Worm (Caenorhabditis elegans): ENCODE measurements around the gene str-252.

Gene str-252

ce11 chrV:13908120-13908915, 8.0 kb upstream of the str-252 start:
- TF ChIP-seq ces-1 (GFP tag; optimal IDR thresholded peaks at IDR 0.05) (no peak), ceh-83 (GFP tag; optimal IDR thresholded peaks at IDR 0.05) (no peak)

DNA sequence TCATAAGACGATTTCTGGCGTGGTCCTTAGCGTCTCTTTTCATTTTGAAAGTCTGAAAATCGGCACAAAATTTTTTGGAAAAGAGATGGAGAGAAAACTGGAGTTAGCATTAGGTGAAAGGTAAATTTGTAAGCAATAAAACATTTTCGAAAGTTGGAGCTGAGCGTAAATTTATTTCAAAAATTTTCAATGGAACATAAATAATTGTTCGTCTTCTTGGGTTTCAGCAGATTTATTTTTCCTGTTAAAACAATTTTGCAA, 7.5 kb upstream of the str-252 start, which contains the start of gene C06B3.6:
TSS of gene C06B3.6 (minus strand) at position 52 of the 261 bp plus-strand sequence.
- TF ChIP-seq sem-2 (GFP tag; optimal IDR thresholded peaks at IDR 0.05) (no peak), flh-1 (GFP tag; optimal IDR thresholded peaks at IDR 0.05) (no peak), ham-2 (GFP tag; optimal IDR thresholded peaks at IDR 0.05) (no peak), mab-5 (tag; optimal IDR thresholded peaks at IDR 0.05) (no peak)

DNA sequence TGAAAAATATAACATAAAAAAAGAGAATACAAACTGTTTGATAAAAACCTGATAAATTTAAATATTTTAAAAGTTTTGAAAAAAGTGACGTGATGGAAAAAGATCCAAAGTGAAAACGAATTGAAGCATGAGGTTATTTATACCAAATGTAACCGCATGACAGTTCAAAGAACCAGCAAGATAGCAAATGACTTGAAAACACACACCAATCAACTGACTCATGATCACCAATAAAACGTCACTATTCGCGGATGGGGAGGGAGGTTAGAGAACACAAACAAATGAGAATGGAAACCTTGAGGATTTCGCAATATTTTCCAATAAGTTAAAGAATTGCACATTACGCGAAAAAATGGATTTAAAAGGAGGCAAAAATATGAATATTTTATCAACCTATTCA, 6.9 kb upstream of the str-252 start, which contains the start of gene C06B3.7:
TSS of gene C06B3.7 (plus strand) at position 287 of the 400 bp plus-strand sequence.
- TF ChIP-seq drap-1 (GFP tag; optimal IDR thresholded peaks at IDR 0.05) (no peak), ham-2 (GFP tag; optimal IDR thresholded peaks at IDR 0.05) (no peak), mep-1 (tag; optimal IDR thresholded peaks at IDR 0.05) (no peak), tbx-8 (GFP tag; optimal IDR thresholded peaks at IDR 0.05) (no peak)

ce11 chrV:13915390-13915789, 906 bp upstream of the str-252 start, which contains the start of gene gcy-32:
gcy-32 (minus strand) TSS chrV:13915490.
- no peak for TF ChIP-seq M03D4.4 (tag; optimal IDR thresholded peaks at IDR 0.05)
- no peak for TF ChIP-seq mab-5 (tag; optimal IDR thresholded peaks at IDR 0.05)
- TF ChIP-seq sem-2 (GFP tag; optimal IDR thresholded peaks at IDR 0.05): no peak
- no peak for TF ChIP-seq drap-1 (GFP tag; optimal IDR thresholded peaks at IDR 0.05)
- no peak for TF ChIP-seq elt-1 (tag; optimal IDR thresholded peaks at IDR 0.05; ENCODE audit: borderline replicate concordance, insufficient read depth)
- no peak for TF ChIP-seq unc-39 (tag; optimal IDR thresholded peaks at IDR 0.05)
- no peak for TF ChIP-seq sptf-1 (tag; optimal IDR thresholded peaks at IDR 0.05)
- TF ChIP-seq nhr-28 (tag; optimal IDR thresholded peaks at IDR 0.05): no peak
- TF ChIP-seq unc-62 (GFP tag; optimal IDR thresholded peaks at IDR 0.05): no peak
- TF ChIP-seq nhr-2 (tag; optimal IDR thresholded peaks at IDR 0.05): no peak
- no peak for TF ChIP-seq pha-4 (tag; optimal IDR thresholded peaks at IDR 0.05)
- no peak for TF ChIP-seq mep-1 (tag; optimal IDR thresholded peaks at IDR 0.05)
- no peak for TF ChIP-seq ces-1 (GFP tag; optimal IDR thresholded peaks at IDR 0.05)
- TF ChIP-seq zip-8 (tag; optimal IDR thresholded peaks at IDR 0.05): no peak
- no peak for TF ChIP-seq snpc-4 (tag; optimal IDR thresholded peaks at IDR 0.05)
- TF ChIP-seq cnd-1 (tag; optimal IDR thresholded peaks at IDR 0.05): no peak
- TF ChIP-seq flh-1 (GFP tag; optimal IDR thresholded peaks at IDR 0.05): no peak
- no peak for TF ChIP-seq tbx-8 (GFP tag; optimal IDR thresholded peaks at IDR 0.05)

ce11 chrV:13918341-13918740, 2.0 kb downstream of the str-252 start, which contains the start of gene str-250:
str-250 (plus strand) TSS chrV:13918641.
- TF ChIP-seq tbx-8 (GFP tag; optimal IDR thresholded peaks at IDR 0.05) (no peak), sptf-1 (tag; optimal IDR thresholded peaks at IDR 0.05) (no peak), unc-120 (tag; optimal IDR thresholded peaks at IDR 0.05; ENCODE audit: poor library complexity, severe bottlenecking) (no peak), nhr-12 (tag; optimal IDR thresholded peaks at IDR 0.05) (no peak), sem-2 (GFP tag; optimal IDR thresholded peaks at IDR 0.05) (no peak), ham-2 (GFP tag; optimal IDR thresholded peaks at IDR 0.05) (no peak)

ce11 chrV:13920730-13921129, 4.4 kb downstream of the str-252 start, which contains the start of gene srx-42:
srx-42 (plus strand) TSS chrV:13921030.
- TF ChIP-seq tbx-8 (GFP tag; optimal IDR thresholded peaks at IDR 0.05) (no peak), nhr-2 (tag; optimal IDR thresholded peaks at IDR 0.05) (no peak), ces-1 (GFP tag; optimal IDR thresholded peaks at IDR 0.05) (no peak), elt-1 (tag; optimal IDR thresholded peaks at IDR 0.05; ENCODE audit: borderline replicate concordance, insufficient read depth) (no peak), unc-120 (tag; optimal IDR thresholded peaks at IDR 0.05; ENCODE audit: poor library complexity, severe bottlenecking) (no peak), blmp-1 (tag; optimal IDR thresholded peaks at IDR 0.05) (no peak), mab-5 (tag; optimal IDR thresholded peaks at IDR 0.05) (no peak), pha-4 (tag; optimal IDR thresholded peaks at IDR 0.05) (no peak), lin-13 (tag; optimal IDR thresholded peaks at IDR 0.05) (no peak), lin-32 (GFP tag; optimal IDR thresholded peaks at IDR 0.05) (no peak), flh-1 (GFP tag; optimal IDR thresholded peaks at IDR 0.05) (no peak)

DNA sequence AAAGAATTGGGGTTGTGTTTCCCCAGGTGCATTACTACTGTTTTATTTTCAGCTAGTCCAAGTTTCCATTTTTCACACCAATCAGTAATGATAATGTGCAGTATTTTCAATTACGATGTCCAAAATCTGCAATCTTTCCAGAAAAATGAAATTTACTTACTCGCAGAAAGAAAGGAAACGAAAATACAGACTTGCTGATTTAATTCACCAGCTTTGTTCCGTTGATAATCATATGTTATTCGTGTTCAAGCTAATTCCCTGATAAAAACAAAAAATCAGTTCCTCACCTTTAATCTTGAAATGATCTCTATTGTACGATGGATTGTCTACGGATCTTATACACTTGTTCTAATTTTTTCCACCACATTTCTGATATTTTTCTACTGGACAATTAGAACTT, 7.6 kb downstream of the str-252 start, which contains the start of gene srxa-11:
TSS of gene srxa-11 (plus strand) at position 301 of the 400 bp plus-strand sequence.
- TF ChIP-seq pha-4 (tag; optimal IDR thresholded peaks at IDR 0.05) (no peak), hlh-1 (tag; optimal IDR thresholded peaks at IDR 0.05) (no peak), flh-1 (GFP tag; optimal IDR thresholded peaks at IDR 0.05) (no peak), nhr-28 (tag; optimal IDR thresholded peaks at IDR 0.05) (no peak), elt-3 (tag; optimal IDR thresholded peaks at IDR 0.05) (no peak), ces-1 (GFP tag; optimal IDR thresholded peaks at IDR 0.05) (no peak)
